Worm (Caenorhabditis elegans) whole organism, young adult: ENCODE measurements around the gene mccc-2.

Source experiments
- B0336.3 ChIP-seq: fragments of 200-800 bp; sonication (Bioruptor generic); IDR thresholded peaks from 2 replicates; pipeline ENCODE4 v1.3.6; 2022; ENCODE audit warnings: missing genetic modification characterization, missing compliant biosample characterization
- F22D6.2 ChIP-seq: sonication (generic microtip); optimal IDR thresholded peaks from 2 replicates; lab custom pipeline; 2016; ENCODE audit warnings: mild to moderate bottlenecking, missing genetic modification characterization, missing compliant biosample characterization
- F23B12.7 ChIP-seq: sonication (generic microtip); optimal IDR thresholded peaks from 2 replicates; lab custom pipeline; 2017; ENCODE audit warnings: missing genetic modification characterization, mild to moderate bottlenecking, missing compliant biosample characterization, antibody characterized with exemption, moderate library complexity; ENCODE audit not compliant: insufficient read depth
- K12H6.12 ChIP-seq: fragments of 200-800 bp; sonication (Bioruptor generic); optimal IDR thresholded peaks from 2 replicates; lab custom pipeline; 2018; ENCODE audit warnings: mild to moderate bottlenecking, missing genetic modification characterization, missing compliant biosample characterization
- Y67H2A.10 ChIP-seq: fragments of 200-800 bp; sonication (Bioruptor generic); conservative IDR thresholded peaks from 2 replicates; pipeline ENCODE4 v1.3.6; 2022; ENCODE audit warnings: missing genetic modification reagents, missing genetic modification characterization, missing compliant biosample characterization
- Y95B8A.8 ChIP-seq: fragments of 200-800 bp; sonication (Bioruptor generic); IDR thresholded peaks from 2 replicates; pipeline ENCODE4 v1.3.6; 2022; ENCODE audit warnings: missing genetic modification reagents, missing genetic modification characterization, missing compliant biosample characterization
- ZK185.1 ChIP-seq: sonication (generic microtip); optimal IDR thresholded peaks from 2 replicates; lab custom pipeline; 2016; ENCODE audit warnings: mild to moderate bottlenecking, missing genetic modification characterization, missing compliant biosample characterization; ENCODE audit not compliant: poor library complexity, severe bottlenecking
- atf-7 ChIP-seq: sonication (generic microtip); optimal IDR thresholded peaks from 2 replicates; lab custom pipeline; 2017; ENCODE audit warnings: mild to moderate bottlenecking, missing genetic modification characterization, missing compliant biosample characterization
- attf-5 ChIP-seq: fragments of 200-800 bp; sonication (Bioruptor generic); optimal IDR thresholded peaks from 2 replicates; lab custom pipeline; 2018; ENCODE audit warnings: mild to moderate bottlenecking, missing genetic modification characterization, missing compliant biosample characterization
- bed-1 ChIP-seq: fragments of 200-800 bp; sonication (Bioruptor generic); IDR thresholded peaks from 2 replicates; pipeline ENCODE4 v1.3.6; 2022; ENCODE audit warnings: missing genetic modification reagents, missing genetic modification characterization, missing compliant biosample characterization
- cebp-1 ChIP-seq, 2 experiments: fragments of 200-800 bp in 1 of 2; sonication (Bioruptor generic) in 1 of 2; sonication (generic microtip) in 1 of 2; IDR thresholded peaks in 1 of 2; optimal IDR thresholded peaks in 1 of 2; 2 replicates each; pipeline versions ENCODE4 v1.3.6 to Lab custom; 2017 to 2022; ENCODE audit warnings: missing compliant biosample characterization in 2 of 2, missing genetic modification characterization in 2 of 2, mild to moderate bottlenecking in 1 of 2, missing genetic modification reagents in 1 of 2, moderate library complexity in 1 of 2
- ceh-58 ChIP-seq: fragments of 200-800 bp; sonication (Bioruptor generic); IDR thresholded peaks from 2 replicates; pipeline ENCODE4 v1.3.6; 2022; ENCODE audit warnings: missing genetic modification characterization, missing compliant biosample characterization
- dox-1 ChIP-seq: fragments of 200-800 bp; sonication (Bioruptor generic); IDR thresholded peaks from 2 replicates; pipeline ENCODE4 v1.3.6; 2022; ENCODE audit warnings: missing genetic modification reagents, missing genetic modification characterization, missing compliant biosample characterization
- dpff-1 ChIP-seq: sonication (generic microtip); optimal IDR thresholded peaks from 2 replicates; lab custom pipeline; 2017; ENCODE audit warnings: mild to moderate bottlenecking, missing genetic modification characterization, missing compliant biosample characterization
- egl-44 ChIP-seq: fragments of 200-800 bp; sonication (Bioruptor generic); IDR thresholded peaks from 2 replicates; pipeline ENCODE4 v1.3.6; 2022; ENCODE audit warnings: missing genetic modification reagents, missing genetic modification characterization, missing compliant biosample characterization
- ekl-4 ChIP-seq: fragments of 200-800 bp; sonication (Bioruptor generic); IDR thresholded peaks from 2 replicates; pipeline ENCODE4 v1.3.6; 2022; ENCODE audit warnings: missing genetic modification reagents, missing genetic modification characterization, missing compliant biosample characterization
- fkh-3 ChIP-seq: sonication (generic microtip); optimal IDR thresholded peaks from 2 replicates; lab custom pipeline; 2016; ENCODE audit warnings: mild to moderate bottlenecking, missing genetic modification characterization, missing compliant biosample characterization
- gei-17 ChIP-seq: fragments of 200-800 bp; sonication (Bioruptor generic); optimal IDR thresholded peaks from 2 replicates; lab custom pipeline; 2018; ENCODE audit warnings: mild to moderate bottlenecking, missing genetic modification characterization, missing compliant biosample characterization
- hlh-26 ChIP-seq: fragments of 200-800 bp; sonication (Bioruptor generic); conservative IDR thresholded peaks from 2 replicates; pipeline ENCODE4 v1.3.6; 2022; ENCODE audit warnings: missing genetic modification reagents, missing genetic modification characterization, missing compliant biosample characterization
- hmg-1.2 ChIP-seq: fragments of 200-800 bp; sonication (Bioruptor generic); IDR thresholded peaks from 2 replicates; pipeline ENCODE4 v1.3.6; 2022; ENCODE audit warnings: missing genetic modification reagents, missing genetic modification characterization, missing compliant biosample characterization
- hmg-20 ChIP-seq: fragments of 200-800 bp; sonication (Bioruptor generic); IDR thresholded peaks from 2 replicates; pipeline ENCODE4 v1.3.6; 2022; ENCODE audit warnings: missing genetic modification reagents, missing genetic modification characterization, missing compliant biosample characterization
- lin-26 ChIP-seq: fragments of 200-800 bp; sonication (Bioruptor generic); IDR thresholded peaks from 2 replicates; pipeline ENCODE4 v1.3.6; 2022; ENCODE audit warnings: missing genetic modification reagents, missing genetic modification characterization, missing compliant biosample characterization
- lin-35 ChIP-seq, 3 experiments: fragments of 150-350 bp in 2 of 3; sonication (generic microtip) in 1 of 3; optimal IDR thresholded peaks; 2 replicates each; lab custom pipeline; 2014 to 2018; ENCODE audit warnings: missing biosample characterization in 3 of 3, missing genetic modification characterization in 3 of 3, missing genetic modification reagents in 3 of 3
- lsl-1 ChIP-seq: fragments of 200-800 bp; sonication (Bioruptor generic); optimal IDR thresholded peaks from 2 replicates; lab custom pipeline; 2018; ENCODE audit warnings: mild to moderate bottlenecking, missing genetic modification characterization, moderate library complexity, missing compliant biosample characterization
- madf-3 ChIP-seq: fragments of 200-800 bp; sonication (Bioruptor generic); IDR thresholded peaks from 2 replicates; pipeline ENCODE4 v1.3.6; 2022; ENCODE audit warnings: missing genetic modification reagents, missing genetic modification characterization, missing compliant biosample characterization
- madf-6 ChIP-seq: fragments of 200-800 bp; sonication (Bioruptor generic); IDR thresholded peaks from 2 replicates; pipeline ENCODE4 v1.3.6; 2022; ENCODE audit warnings: missing genetic modification reagents, missing genetic modification characterization, missing compliant biosample characterization
- nfya-2 ChIP-seq: fragments of 200-800 bp; sonication (Bioruptor generic); IDR thresholded peaks from 2 replicates; pipeline ENCODE4 v1.3.6; 2022; ENCODE audit warnings: missing genetic modification reagents, missing genetic modification characterization, missing compliant biosample characterization
- nhr-80 ChIP-seq: sonication (generic microtip); optimal IDR thresholded peaks from 2 replicates; lab custom pipeline; 2016; ENCODE audit warnings: missing genetic modification characterization, missing compliant biosample characterization
- nhr-90 ChIP-seq: sonication (generic microtip); optimal IDR thresholded peaks from 2 replicates; lab custom pipeline; 2016; ENCODE audit warnings: missing genotype, mild to moderate bottlenecking, missing genetic modification characterization, missing compliant biosample characterization
- rec-8 ChIP-seq, 2 experiments: sonication (generic microtip); optimal IDR thresholded peaks; 2 replicates each; lab custom pipeline; 2016; ENCODE audit warnings: mild to moderate bottlenecking in 2 of 2, missing genetic modification characterization in 2 of 2, missing genetic modification reagents in 2 of 2, missing genotype in 2 of 2, missing biosample characterization in 1 of 2, missing compliant biosample characterization in 1 of 2, moderate library complexity in 1 of 2
- repo-1 ChIP-seq: sonication (generic microtip); optimal IDR thresholded peaks from 2 replicates; lab custom pipeline; 2017; ENCODE audit warnings: mild to moderate bottlenecking, missing genetic modification characterization, missing compliant biosample characterization
- snpc-1.3 ChIP-seq: sonication (generic microtip); optimal IDR thresholded peaks from 2 replicates; lab custom pipeline; 2017; ENCODE audit warnings: missing genetic modification characterization, mild to moderate bottlenecking, missing compliant biosample characterization, antibody characterized with exemption, moderate library complexity, missing genotype, missing genetic modification reagents; ENCODE audit not compliant: insufficient read depth
- snpc-4 ChIP-seq, 5 experiments: fragments of 150-350 bp in 1 of 5; sonication (generic microtip) in 4 of 5; optimal IDR thresholded peaks; 2 replicates each; lab custom pipeline; 2014 to 2018; ENCODE audit warnings: missing genetic modification characterization in 5 of 5, missing biosample characterization in 3 of 5, antibody characterized with exemption in 2 of 5, mild to moderate bottlenecking in 2 of 5, missing compliant biosample characterization in 2 of 5, missing genotype in 2 of 5, moderate library complexity in 2 of 5, missing genetic modification reagents in 1 of 5
- sptf-2 ChIP-seq: fragments of 200-800 bp; sonication (Bioruptor generic); optimal IDR thresholded peaks from 2 replicates; lab custom pipeline; 2018; ENCODE audit warnings: mild to moderate bottlenecking, missing genetic modification characterization, missing compliant biosample characterization
- tbp1 ChIP-seq: fragments of 200-800 bp; sonication (Bioruptor generic); optimal IDR thresholded peaks from 2 replicates; lab custom pipeline; 2018; ENCODE audit warnings: mild to moderate bottlenecking, missing genetic modification characterization, missing compliant biosample characterization
- tbx-9 ChIP-seq: sonication (generic microtip); optimal IDR thresholded peaks from 2 replicates; lab custom pipeline; 2016; ENCODE audit warnings: borderline replicate concordance, missing genetic modification characterization, inconsistent platforms, missing compliant biosample characterization
- tlf-1 ChIP-seq: fragments of 200-800 bp; sonication (Bioruptor generic); optimal IDR thresholded peaks from 2 replicates; lab custom pipeline; 2018; ENCODE audit warnings: mild to moderate bottlenecking, missing genetic modification characterization, missing compliant biosample characterization
- zim-3 ChIP-seq: sonication (generic microtip); optimal IDR thresholded peaks from 2 replicates; lab custom pipeline; 2017; ENCODE audit warnings: mild to moderate bottlenecking, missing genetic modification characterization, moderate library complexity, missing compliant biosample characterization
- ztf-25 ChIP-seq: fragments of 200-800 bp; sonication (Bioruptor generic); IDR thresholded peaks from 2 replicates; pipeline ENCODE4 v1.3.6; 2022; ENCODE audit warnings: missing genetic modification reagents, missing genetic modification characterization, missing compliant biosample characterization
- ztf-26 ChIP-seq: sonication (generic microtip); optimal IDR thresholded peaks from 2 replicates; lab custom pipeline; 2017; ENCODE audit warnings: missing genetic modification characterization, missing compliant biosample characterization
- ztf-6 ChIP-seq: fragments of 200-800 bp; sonication (Bioruptor generic); IDR thresholded peaks from 2 replicates; pipeline ENCODE4 v1.3.6; 2022; ENCODE audit warnings: missing genetic modification reagents, missing genetic modification characterization, missing compliant biosample characterization

The mccc-2 gene

ce11 chrIII:9109172-9109571, 20.0 kb upstream of the mccc-2 start, which contains the start of gene cya-1:
TSS of gene cya-1 (minus strand) at chrIII:9109272.
- peak; percentile 8; the same call in 1 of the 2 replicates for TF ChIP-seq madf-6 (GFP tag; lab: Robert Waterston, UW)
- TF ChIP-seq B0336.3, result no peak

- no peak for TF ChIP-seq lin-35 (GFP tag; optimal IDR thresholded peaks at IDR 0.05; lab: Kevin White, UChicago)
- TF ChIP-seq ceh-58 (GFP tag; lab: Robert Waterston, UW), result no peak
- no peak for TF ChIP-seq hmg-1.2 (GFP tag; lab: Robert Waterston, UW)
- TF ChIP-seq B0336.3, result no peak
- TF ChIP-seq F22D6.2 (tag; lab: Kevin White, UChicago), result no peak
- TF ChIP-seq atf-7 (tag; lab: Kevin White, UChicago), result no peak
- no peak for TF ChIP-seq bed-1 (GFP tag; lab: Robert Waterston, UW)
- TF ChIP-seq dpff-1 (tag; lab: Kevin White, UChicago), result no peak
- TF ChIP-seq cebp-1 (GFP tag; IDR thresholded peaks at IDR 0.05; lab: Robert Waterston, UW), result no peak
- TF ChIP-seq cebp-1 (tag; optimal IDR thresholded peaks at IDR 0.05; lab: Kevin White, UChicago), result no peak
- no peak for TF ChIP-seq ztf-6
- TF ChIP-seq F23B12.7, result no peak
- TF ChIP-seq tbx-9, result no peak
- no peak for TF ChIP-seq repo-1 (tag; lab: Kevin White, UChicago)
- TF ChIP-seq tbp1 (GFP tag; lab: Kevin White, UChicago), result no peak
- TF ChIP-seq lin-26, result no peak
These were observed 16.5 kb upstream of the mccc-2 start for ce11 chrIII:9105653-9106052.

- TF ChIP-seq snpc-4 (GFP tag; optimal IDR thresholded peaks at IDR 0.05; lab: Kevin White, UChicago) (peak; percentile 86), snpc-4 (tag; optimal IDR thresholded peaks at IDR 0.05; lab: Kevin White, UChicago) (peak; percentile 51 to 96 (median 88)), fkh-3 (no peak), gei-17 (GFP tag; lab: Kevin White, UChicago) (no peak), madf-6 (GFP tag; lab: Robert Waterston, UW) (peak; percentile 55; the same call in 1 of the 2 replicates), ztf-26 (tag; lab: Kevin White, UChicago) (peak; percentile 40), tlf-1 (GFP tag; lab: Kevin White, UChicago) (peak; percentile 27), lin-35 (GFP tag; optimal IDR thresholded peaks at IDR 0.05; lab: Kevin White, UChicago) (no peak), nhr-80 (peak; percentile 33), nhr-90 (tag; lab: Kevin White, UChicago) (peak; percentile 83), hmg-1.2 (GFP tag; lab: Robert Waterston, UW) (peak; percentile 77), dox-1 (GFP tag; lab: Robert Waterston, UW) (peak; percentile 81), rec-8 (tag; optimal IDR thresholded peaks at IDR 0.05; lab: Kevin White, UChicago) (peak; percentile 31 to 81), snpc-1.3 (peak; percentile 29), hmg-20 (GFP tag; lab: Robert Waterston, UW) (peak; percentile 41; the same call in 1 of the 2 replicates), Y95B8A.8 (0 out of 2 replicates have a peak, but pooled peaks have one; percentile 30), ztf-25 (GFP tag; lab: Robert Waterston, UW) (0 out of 2 replicates have a peak, but pooled peaks have one; percentile 50), tbp1 (GFP tag; lab: Kevin White, UChicago) (peak; percentile 94), nfya-2 (no peak), attf-5 (GFP tag; lab: Kevin White, UChicago) (peak; percentile 53), hlh-26 (no peak), sptf-2 (GFP tag; lab: Kevin White, UChicago) (no peak), Y67H2A.10 (GFP tag; lab: Robert Waterston, UW) (0 out of 2 replicates have a peak, but pooled peaks have one; percentile 7), K12H6.12 (tag; lab: Kevin White, UChicago) (peak; percentile 36), madf-3 (GFP tag; lab: Robert Waterston, UW) (peak; percentile 59; the same call in 1 of the 2 replicates), ztf-6 (peak; percentile 65; the same call in 1 of the 2 replicates), ekl-4 (GFP tag; lab: Robert Waterston, UW) (peak; percentile 63; the same call in 1 of the 2 replicates), lin-26 (peak; percentile 92), ZK185.1 (tag; lab: Kevin White, UChicago) (peak; percentile 45), lsl-1 (GFP tag; lab: Kevin White, UChicago) (peak; percentile 56), zim-3 (tag; lab: Kevin White, UChicago) (peak; percentile 60), egl-44 (GFP tag; lab: Robert Waterston, UW) (peak; percentile 88), F23B12.7 (peak; percentile 34)
These were observed 14.9 kb upstream of the mccc-2 start for ce11 chrIII:9104060-9104459.
